Worm (Caenorhabditis elegans) whole organism, L4 larva: ENCODE measurements around the gene snb-5.
A peak's percentile ranks its signal among the peaks of the same experiment; 100 is the strongest.

Experiments used
- D1046.2 ChIP-seq: fragments of 200-800 bp; sonication (Bioruptor generic); IDR thresholded peaks from 2 replicates; pipeline ENCODE4 v1.3.6; 2022; ENCODE audit warnings: missing genetic modification characterization, missing compliant biosample characterization
- F49E8.2 ChIP-seq: sonication (generic microtip); optimal IDR thresholded peaks from 2 replicates; lab custom pipeline; 2016; ENCODE audit warnings: missing compliant biosample characterization, mild to moderate bottlenecking, missing genetic modification characterization, borderline replicate concordance
- T20F7.1 ChIP-seq: fragments of 200-800 bp; sonication (Bioruptor generic); optimal IDR thresholded peaks from 2 replicates; lab custom pipeline; 2018; ENCODE audit warnings: mild to moderate bottlenecking, missing genetic modification characterization, missing compliant biosample characterization
- Y75B8A.6 ChIP-seq: fragments of 200-800 bp; sonication (Bioruptor generic); IDR thresholded peaks from 2 replicates; pipeline ENCODE4 v1.3.6; 2022; ENCODE audit warnings: missing genetic modification reagents, missing genetic modification characterization, missing compliant biosample characterization
- ZK546.5 ChIP-seq, 2 experiments: sonication (generic microtip); optimal IDR thresholded peaks; 2 replicates each; lab custom pipeline; 2017; ENCODE audit warnings: missing biosample characterization in 2 of 2, missing genetic modification characterization in 2 of 2
- aly-2 ChIP-seq: sonication (generic microtip); optimal IDR thresholded peaks from 2 replicates; lab custom pipeline; 2018; ENCODE audit warnings: missing biosample characterization, missing genetic modification characterization
- ama-1 ChIP-seq: fragments of 150-350 bp; optimal IDR thresholded peaks from 2 replicates; lab custom pipeline; 2014; ENCODE audit warnings: inconsistent platforms, mixed read lengths
- attf-4 ChIP-seq: sonication (generic microtip); optimal IDR thresholded peaks from 3 replicates; lab custom pipeline; 2017; ENCODE audit warnings: missing biosample characterization, missing genetic modification characterization
- ceh-20 ChIP-seq: fragments of 200-800 bp; sonication (Bioruptor generic); IDR thresholded peaks from 2 replicates; pipeline ENCODE4 v1.3.6; 2022; ENCODE audit warnings: missing genetic modification reagents, missing genetic modification characterization, missing compliant biosample characterization
- ceh-28 ChIP-seq: fragments of 150-350 bp; optimal IDR thresholded peaks from 2 replicates; lab custom pipeline; 2014; ENCODE audit warnings: missing biosample characterization, missing genetic modification reagents, missing genetic modification characterization
- ceh-62 ChIP-seq: sonication (generic microtip); optimal IDR thresholded peaks from 2 replicates; lab custom pipeline; 2017; ENCODE audit warnings: missing biosample characterization, missing genetic modification characterization
- ces-1 ChIP-seq: fragments of 150-350 bp; sonication (generic microtip); optimal IDR thresholded peaks from 4 replicates; lab custom pipeline; 2014; ENCODE audit warnings: missing biosample characterization, missing genetic modification reagents, missing genetic modification characterization
- cey-2 ChIP-seq: sonication (generic microtip); optimal IDR thresholded peaks from 3 replicates; lab custom pipeline; 2017; ENCODE audit warnings: missing genetic modification characterization, mild to moderate bottlenecking, missing compliant biosample characterization, antibody characterized with exemption, borderline replicate concordance; ENCODE audit not compliant: insufficient read depth
- ctbp-1 ChIP-seq: fragments of 200-800 bp; sonication (Bioruptor generic); IDR thresholded peaks from 2 replicates; pipeline ENCODE4 v1.3.6; 2022; ENCODE audit warnings: missing genetic modification reagents, missing genetic modification characterization, missing compliant biosample characterization
- daf-12 ChIP-seq: fragments of 150-350 bp; optimal IDR thresholded peaks from 2 replicates; lab custom pipeline; 2014; ENCODE audit warnings: missing biosample characterization, missing genetic modification reagents, missing genetic modification characterization
- daf-16 ChIP-seq, 3 experiments: sonication (generic microtip); optimal IDR thresholded peaks; 2 replicates each; lab custom pipeline; 2016 to 2017; ENCODE audit warnings: missing genetic modification characterization in 3 of 3, missing genetic modification reagents in 3 of 3, mild to moderate bottlenecking in 2 of 3, missing compliant biosample characterization in 2 of 3, missing biosample characterization in 1 of 3, moderate library complexity in 1 of 3
- daf-8 ChIP-seq: fragments of 200-800 bp; sonication (Bioruptor generic); IDR thresholded peaks from 2 replicates; pipeline ENCODE4 v1.3.6; 2022; ENCODE audit warnings: missing genetic modification characterization, missing compliant biosample characterization
- dmd-6 ChIP-seq: fragments of 200-800 bp; sonication (Bioruptor generic); IDR thresholded peaks from 2 replicates; pipeline ENCODE4 v1.3.6; 2022; ENCODE audit warnings: missing genetic modification reagents, missing genetic modification characterization, missing compliant biosample characterization
- dmd-8 ChIP-seq: fragments of 200-800 bp; sonication (Bioruptor generic); IDR thresholded peaks from 2 replicates; pipeline ENCODE4 v1.3.6; 2022; ENCODE audit warnings: missing genetic modification characterization, missing compliant biosample characterization
- duxl-1 ChIP-seq: sonication (generic microtip); optimal IDR thresholded peaks from 2 replicates; lab custom pipeline; 2016; ENCODE audit warnings: mild to moderate bottlenecking, missing genetic modification characterization, moderate library complexity, missing compliant biosample characterization; ENCODE audit not compliant: poor library complexity
- dve-1 ChIP-seq: sonication (generic microtip); optimal IDR thresholded peaks from 2 replicates; lab custom pipeline; 2017; ENCODE audit warnings: antibody characterized with exemption, mild to moderate bottlenecking, missing genetic modification characterization, missing compliant biosample characterization; ENCODE audit not compliant: insufficient read depth
- egl-27 ChIP-seq: sonication (generic microtip); optimal IDR thresholded peaks from 3 replicates; lab custom pipeline; 2017; ENCODE audit warnings: missing biosample characterization, missing genetic modification reagents, missing genetic modification characterization
- fkh-10 ChIP-seq: fragments of 150-350 bp; optimal IDR thresholded peaks from 2 replicates; lab custom pipeline; 2014; ENCODE audit warnings: missing biosample characterization, missing genetic modification reagents, missing genetic modification characterization
- fos-1 ChIP-seq: fragments of 150-350 bp; optimal IDR thresholded peaks from 2 replicates; lab custom pipeline; 2014; ENCODE audit warnings: missing biosample characterization, missing genetic modification characterization
- gei-8 ChIP-seq: fragments of 200-800 bp; sonication (Bioruptor generic); optimal IDR thresholded peaks from 2 replicates; lab custom pipeline; 2018; ENCODE audit warnings: mild to moderate bottlenecking, missing genetic modification characterization, missing compliant biosample characterization
- hlh-11 ChIP-seq: fragments of 200-800 bp; sonication (Bioruptor generic); optimal IDR thresholded peaks from 2 replicates; lab custom pipeline; 2018; ENCODE audit warnings: mild to moderate bottlenecking, missing genetic modification characterization, missing compliant biosample characterization
- lim-7 ChIP-seq: fragments of 200-800 bp; sonication (Bioruptor generic); IDR thresholded peaks from 2 replicates; pipeline ENCODE4 v1.3.6; 2022; ENCODE audit warnings: missing genetic modification characterization, missing compliant biosample characterization
- lin-29 ChIP-seq: fragments of 200-800 bp; sonication (Bioruptor generic); IDR thresholded peaks from 2 replicates; pipeline ENCODE4 v1.3.6; 2022; ENCODE audit warnings: missing genetic modification reagents, missing genetic modification characterization, missing compliant biosample characterization
- lin-38 ChIP-seq: fragments of 200-800 bp; sonication (Bioruptor generic); IDR thresholded peaks from 2 replicates; pipeline ENCODE4 v1.3.6; 2022; ENCODE audit warnings: missing genetic modification reagents, missing genetic modification characterization, missing compliant biosample characterization
- lin-39 ChIP-seq: fragments of 150-350 bp; optimal IDR thresholded peaks from 2 replicates; lab custom pipeline; 2014; ENCODE audit warnings: missing biosample characterization, missing genetic modification reagents, missing genetic modification characterization
- lir-3 ChIP-seq: sonication (generic microtip); optimal IDR thresholded peaks from 2 replicates; lab custom pipeline; 2016; ENCODE audit warnings: mild to moderate bottlenecking, missing genetic modification characterization, missing compliant biosample characterization
- madf-5 ChIP-seq, 2 experiments: fragments of 200-800 bp; sonication (Bioruptor generic); IDR thresholded peaks; 2 replicates each; pipeline ENCODE4 v1.3.6; 2022; ENCODE audit warnings: missing compliant biosample characterization in 2 of 2, missing genetic modification characterization in 2 of 2
- mep-1 ChIP-seq: fragments of 150-350 bp; sonication (generic microtip); optimal IDR thresholded peaks from 3 replicates; lab custom pipeline; 2014; ENCODE audit warnings: missing biosample characterization, missing genetic modification characterization
- mes-2 ChIP-seq: sonication (generic microtip); optimal IDR thresholded peaks from 2 replicates; lab custom pipeline; 2016; ENCODE audit warnings: missing genotype, mild to moderate bottlenecking, missing genetic modification characterization, missing compliant biosample characterization; ENCODE audit not compliant: poor library complexity, severe bottlenecking
- mxl-3 ChIP-seq: fragments of 200-800 bp; sonication (Bioruptor generic); optimal IDR thresholded peaks from 2 replicates; lab custom pipeline; 2018; ENCODE audit warnings: mild to moderate bottlenecking, missing genetic modification characterization, missing compliant biosample characterization
- nhr-10 ChIP-seq: fragments of 150-350 bp; optimal IDR thresholded peaks from 2 replicates; lab custom pipeline; 2014; ENCODE audit warnings: missing biosample characterization, missing genetic modification characterization
- nhr-111 ChIP-seq: fragments of 200-800 bp; sonication (Bioruptor generic); optimal IDR thresholded peaks from 2 replicates; lab custom pipeline; 2018; ENCODE audit warnings: mild to moderate bottlenecking, missing genetic modification characterization, missing compliant biosample characterization
- nhr-237 ChIP-seq: sonication (generic microtip); optimal IDR thresholded peaks from 2 replicates; lab custom pipeline; 2017; ENCODE audit warnings: missing biosample characterization, missing genetic modification characterization
- nhr-42 ChIP-seq: fragments of 200-800 bp; sonication (Bioruptor generic); IDR thresholded peaks from 2 replicates; pipeline ENCODE4 v1.3.6; 2022; ENCODE audit warnings: missing genetic modification characterization, missing compliant biosample characterization
- nhr-48 ChIP-seq: sonication (generic microtip); optimal IDR thresholded peaks from 2 replicates; lab custom pipeline; 2016; ENCODE audit warnings: mild to moderate bottlenecking, missing genetic modification characterization, missing compliant biosample characterization
- pha-4 ChIP-seq, 2 experiments: fragments of 150-350 bp in 1 of 2; fragments of 200-800 bp in 1 of 2; sonication (Bioruptor generic) in 1 of 2; IDR thresholded peaks in 1 of 2; optimal IDR thresholded peaks in 1 of 2; 2 replicates each; pipeline versions ENCODE4 v1.3.6 to Lab custom; 2014 to 2022; ENCODE audit warnings: missing genetic modification characterization in 2 of 2, missing genetic modification reagents in 2 of 2, missing biosample characterization in 1 of 2, missing compliant biosample characterization in 1 of 2
- snpc-1.2 ChIP-seq: fragments of 200-800 bp; sonication (Bioruptor generic); IDR thresholded peaks from 2 replicates; pipeline ENCODE4 v1.3.6; 2022; ENCODE audit warnings: missing genetic modification reagents, missing genetic modification characterization, missing compliant biosample characterization
- snpc-4 ChIP-seq: fragments of 150-350 bp; optimal IDR thresholded peaks from 2 replicates; lab custom pipeline; 2014; ENCODE audit warnings: missing biosample characterization, missing genetic modification characterization
- spr-3 ChIP-seq: fragments of 200-800 bp; sonication (Bioruptor generic); optimal IDR thresholded peaks from 2 replicates; lab custom pipeline; 2018; ENCODE audit warnings: mild to moderate bottlenecking, missing genetic modification characterization, missing compliant biosample characterization
- tag-97 ChIP-seq: fragments of 200-800 bp; sonication (Bioruptor generic); IDR thresholded peaks from 2 replicates; pipeline ENCODE4 v1.3.6; 2022; ENCODE audit warnings: missing genetic modification characterization, missing compliant biosample characterization
- unc-39 ChIP-seq: sonication (generic microtip); optimal IDR thresholded peaks from 2 replicates; lab custom pipeline; 2017; ENCODE audit warnings: missing biosample characterization, missing genetic modification characterization
- vab-7 ChIP-seq: fragments of 200-800 bp; sonication (Bioruptor generic); IDR thresholded peaks from 2 replicates; pipeline ENCODE4 v1.3.6; 2022; ENCODE audit warnings: missing genetic modification reagents, missing genetic modification characterization, missing compliant biosample characterization
- zfp-2 ChIP-seq: sonication (generic microtip); optimal IDR thresholded peaks from 2 replicates; lab custom pipeline; 2016; ENCODE audit warnings: mild to moderate bottlenecking, missing genetic modification characterization, missing compliant biosample characterization
- ztf-7 ChIP-seq: fragments of 150-350 bp; optimal IDR thresholded peaks from 2 replicates; lab custom pipeline; 2014; ENCODE audit warnings: missing biosample characterization, missing genetic modification characterization

snb-5 gene

ce11 chrIII:8163788-8164423 lies 38.9 kb upstream of the snb-5 start, which contains the start of gene prp-8 (continued):
- TF ChIP-seq nhr-237 (no peak), ctbp-1 (GFP tag; lab: Robert Waterston, UW) (peak; percentile 68), Y75B8A.6 (peak; percentile 58; the same call in 1 of the 2 replicates), T20F7.1 (peak; percentile 99), tag-97 (GFP tag; lab: Robert Waterston, UW) (no peak), nhr-10 (tag; lab: Kevin White, UChicago) (no peak), dve-1 (peak; percentile 92), ceh-62 (no peak), lin-39 (no peak), snpc-4 (tag; lab: Kevin White, UChicago) (no peak), gei-8 (no peak), ZK546.5 (tag; optimal IDR thresholded peaks at IDR 0.05; lab: Kevin White, UChicago) (peak in 1 of 2 experiments; percentile 94), ceh-28 (peak; percentile 77), dmd-6 (GFP tag; lab: Robert Waterston, UW) (peak; percentile 68), lir-3 (no peak), daf-16 (GFP tag; optimal IDR thresholded peaks at IDR 0.05; lab: Kevin White, UChicago) (no peak), daf-16 (tag; optimal IDR thresholded peaks at IDR 0.05; lab: Kevin White, UChicago) (peak; percentile 74), lim-7 (no peak), egl-27 (tag; lab: Kevin White, UChicago) (no peak), ceh-20 (GFP tag; lab: Robert Waterston, UW) (peak; percentile 68; the same call in 1 of the 2 replicates), ces-1 (GFP tag; lab: Kevin White, UChicago) (no peak), attf-4 (tag; lab: Kevin White, UChicago) (no peak), aly-2 (tag; lab: Kevin White, UChicago) (no peak), duxl-1 (tag; lab: Kevin White, UChicago) (peak; percentile 83), vab-7 (GFP tag; lab: Robert Waterston, UW) (peak; percentile 26; the same call in 1 of the 2 replicates), daf-8 (GFP tag; lab: Robert Waterston, UW) (no peak), ama-1 (lab: Kevin White, UChicago) (peak; percentile 78), snpc-1.2 (GFP tag; lab: Robert Waterston, UW) (0 out of 2 replicates have a peak, but pooled peaks have one; percentile 23), daf-12 (tag; lab: Kevin White, UChicago) (no peak), spr-3 (GFP tag; lab: Kevin White, UChicago) (no peak), zfp-2 (tag; lab: Kevin White, UChicago) (peak; percentile 75), fkh-10 (peak; percentile 74), nhr-111 (GFP tag; lab: Kevin White, UChicago) (no peak), nhr-48 (peak; percentile 16), mxl-3 (GFP tag; lab: Kevin White, UChicago) (peak; percentile 67), D1046.2 (GFP tag; lab: Robert Waterston, UW) (no peak), pha-4 (GFP tag; IDR thresholded peaks at IDR 0.05; lab: Robert Waterston, UW) (no peak), pha-4 (tag; optimal IDR thresholded peaks at IDR 0.05; lab: Kevin White, UChicago) (peak; percentile 94), madf-5 (GFP tag; IDR thresholded peaks at IDR 0.05; lab: Robert Waterston, UW) (no peak), mep-1 (peak; percentile 90), unc-39 (tag; lab: Kevin White, UChicago) (no peak), lin-29 (no peak), hlh-11 (tag; lab: Kevin White, UChicago) (peak; percentile 83), mes-2 (tag; lab: Kevin White, UChicago) (peak; percentile 95), lin-38 (GFP tag; lab: Robert Waterston, UW) (peak; percentile 79), cey-2 (tag; lab: Kevin White, UChicago) (no peak), dmd-8 (GFP tag; lab: Robert Waterston, UW) (no peak), ztf-7 (no peak), fos-1 (no peak), nhr-42 (0 out of 2 replicates have a peak, but pooled peaks have one; percentile 26), F49E8.2 (no peak)
